Worm (Caenorhabditis elegans): Measurements from ENCODE around the gene T22F3.10.

T22F3.10 gene

ce11 chrV:3579795-3580194, 31.8 kb downstream of the T22F3.10 start (continued):
- TF ChIP-seq dve-1 (tag; optimal IDR thresholded peaks at IDR 0.05; ENCODE audit: insufficient read depth): peak; percentile 34
- TF ChIP-seq nhr-48 (tag; optimal IDR thresholded peaks at IDR 0.05): no peak

ce11 chrV:3579248-3579647, 32.3 kb downstream of the T22F3.10 start:
- TF ChIP-seq rbr-2 (tag; optimal IDR thresholded peaks at IDR 0.05) (no peak), nhr-41 (GFP tag; IDR thresholded peaks at IDR 0.05) (no peak), daf-19 (GFP tag; conservative IDR thresholded peaks at IDR 0.05) (no peak), lsy-2 (tag; optimal IDR thresholded peaks at IDR 0.05) (no peak), egl-27 (tag; optimal IDR thresholded peaks at IDR 0.05) (no peak), nhr-10 (tag; optimal IDR thresholded peaks at IDR 0.05) (no peak), lin-13 (GFP tag; optimal IDR thresholded peaks at IDR 0.05) (no peak), unc-62 (GFP tag; optimal IDR thresholded peaks at IDR 0.05 in 1 of 2) (peak in 1 of 2 experiments; percentile 92), unc-62 (tag; optimal IDR thresholded peaks at IDR 0.05) (no peak), hlh-30 (tag; optimal IDR thresholded peaks at IDR 0.05; ENCODE audit: insufficient read depth) (no peak), lin-29 (GFP tag; IDR thresholded peaks at IDR 0.05) (no peak), dmd-6 (GFP tag; IDR thresholded peaks at IDR 0.05) (no peak), hif-1 (tag; optimal IDR thresholded peaks at IDR 0.05) (peak in 1 of 2 experiments; percentile 98), hmg-1.1 (GFP tag; IDR thresholded peaks at IDR 0.05) (0 out of 2 replicates have a peak, but pooled peaks have one; percentile 16), aha-1 (tag) (peak; percentile 98), nhr-102 (tag; optimal IDR thresholded peaks at IDR 0.05) (no peak), Y5F2A.4 (GFP tag; optimal IDR thresholded peaks at IDR 0.05) (no peak), ceh-62 (tag; optimal IDR thresholded peaks at IDR 0.05) (no peak), mxl-3 (GFP tag; optimal IDR thresholded peaks at IDR 0.05) (peak; percentile 46), ceh-28 (tag; optimal IDR thresholded peaks at IDR 0.05) (no peak), nhr-25 (tag; optimal IDR thresholded peaks at IDR 0.05; ENCODE audit: borderline replicate concordance, insufficient read depth) (no peak), ZK337.2 (GFP tag; IDR thresholded peaks at IDR 0.05) (no peak), arid-1 (GFP tag; conservative IDR thresholded peaks at IDR 0.05) (no peak), spr-1 (tag; optimal IDR thresholded peaks at IDR 0.05) (no peak), lin-1 (GFP tag; IDR thresholded peaks at IDR 0.05) (no peak), daf-8 (GFP tag; IDR thresholded peaks at IDR 0.05) (no peak), dmd-8 (GFP tag; IDR thresholded peaks at IDR 0.05) (no peak), nhr-111 (GFP tag; optimal IDR thresholded peaks at IDR 0.05) (no peak), nhr-48 (tag; optimal IDR thresholded peaks at IDR 0.05) (no peak), madf-5 (GFP tag; IDR thresholded peaks at IDR 0.05) (no peak), Y48G9A.11 (GFP tag; IDR thresholded peaks at IDR 0.05) (no peak), daf-16 (GFP tag; optimal IDR thresholded peaks at IDR 0.05) (no peak), daf-16 (tag; optimal IDR thresholded peaks at IDR 0.05) (no peak), unc-39 (tag; optimal IDR thresholded peaks at IDR 0.05) (no peak), T20F7.1 (GFP tag; optimal IDR thresholded peaks at IDR 0.05) (no peak)

- peak; percentile 88 for TF ChIP-seq unc-130 (GFP tag; optimal IDR thresholded peaks at IDR 0.05)
- no peak for TF ChIP-seq F10B5.3 (tag; optimal IDR thresholded peaks at IDR 0.05)
- TF ChIP-seq zfp-3 (GFP tag; conservative IDR thresholded peaks at IDR 0.05): no peak
- peak; percentile 27; the same call in 1 of the 2 replicates for TF ChIP-seq snpc-1.2 (GFP tag; IDR thresholded peaks at IDR 0.05)
- no peak for TF ChIP-seq F44E2.7 (GFP tag; IDR thresholded peaks at IDR 0.05)
- no peak for TF ChIP-seq daf-8 (GFP tag; IDR thresholded peaks at IDR 0.05)
- no peak for TF ChIP-seq nhr-28 (tag; optimal IDR thresholded peaks at IDR 0.05)
- peak; percentile 91 for TF ChIP-seq Y48G9A.11 (GFP tag; IDR thresholded peaks at IDR 0.05)
- TF ChIP-seq lin-38 (GFP tag; IDR thresholded peaks at IDR 0.05): peak; percentile 69
- TF ChIP-seq mdt-29 (GFP tag; IDR thresholded peaks at IDR 0.05): no peak
- TF ChIP-seq F49E8.2 (tag; optimal IDR thresholded peaks at IDR 0.05; ENCODE audit: borderline replicate concordance): peak; percentile 66
- no peak for TF ChIP-seq hif-1 (tag; optimal IDR thresholded peaks at IDR 0.05)
- 0 out of 2 replicates have a peak, but pooled peaks have one; percentile 10 for TF ChIP-seq madf-9 (GFP tag; conservative IDR thresholded peaks at IDR 0.05)
- TF ChIP-seq lin-1 (GFP tag; IDR thresholded peaks at IDR 0.05): no peak
- TF ChIP-seq madf-5 (GFP tag; IDR thresholded peaks at IDR 0.05): no peak
- peak in 1 of 2 experiments; percentile 72 for TF ChIP-seq lsy-2 (tag; optimal IDR thresholded peaks at IDR 0.05)
- TF ChIP-seq daf-16 (GFP tag; optimal IDR thresholded peaks at IDR 0.05): no peak
- TF ChIP-seq daf-16 (tag; optimal IDR thresholded peaks at IDR 0.05): peak; percentile 28
These were observed 32.7 kb downstream of the T22F3.10 start, which contains the start of gene pygl-1 for ce11 chrV:3578813-3579212. Gene pygl-1, plus strand, starts transcription at chrV:3579023.

Measured in whole organism, L4 larva.